Fruit fly (Drosophila melanogaster): Measurements from ENCODE around the gene Nrx-1.

Nrx-1 gene

dm6 chr3R:22420911-22421310 is 47.4 kb upstream of the Nrx-1 start, which contains the start of the genes Nop56 and mats (continued):
- no peak for TF ChIP-seq Fer2 (tag; optimal IDR thresholded peaks at IDR 0.05)
- TF ChIP-seq CG17385 (GFP tag; optimal IDR thresholded peaks at IDR 0.05): peak; percentile 2
- TF ChIP-seq shn (GFP tag; optimal IDR thresholded peaks at IDR 0.05): no peak
- TF ChIP-seq NC2α (GFP tag; optimal IDR thresholded peaks at IDR 0.05): no peak
- no peak for TF ChIP-seq cas (GFP tag; IDR thresholded peaks at IDR 0.05)
- no peak for TF ChIP-seq eyg (GFP tag; optimal IDR thresholded peaks at IDR 0.05)
- TF ChIP-seq CG13287 (GFP tag; IDR thresholded peaks at IDR 0.05; ENCODE audit: partially characterized antibody): peak; percentile 57; the same call in 1 of the 2 replicates
- no peak for TF ChIP-seq CG11456 (GFP tag; IDR thresholded peaks at IDR 0.05)
- no peak for TF ChIP-seq ERR (GFP tag; optimal IDR thresholded peaks at IDR 0.05)
- no peak for TF ChIP-seq BtbVII (GFP tag; optimal IDR thresholded peaks at IDR 0.05)
- no peak for TF ChIP-seq p53 (GFP tag; optimal IDR thresholded peaks at IDR 0.05)
- no peak for TF ChIP-seq tap (tag; optimal IDR thresholded peaks at IDR 0.05)
- no peak for TF ChIP-seq Hr39 (optimal IDR thresholded peaks at IDR 0.05)
- peak; percentile 74 for TF ChIP-seq CG1603 (tag; optimal IDR thresholded peaks at IDR 0.05)
- no peak for TF ChIP-seq CG9609 (GFP tag; optimal IDR thresholded peaks at IDR 0.05)
- TF ChIP-seq row (GFP tag; IDR thresholded peaks at IDR 0.05): peak; percentile 35; the same call in 1 of the 3 replicates
- TF ChIP-seq vnd (GFP tag; IDR thresholded peaks at IDR 0.05; ENCODE audit: partially characterized antibody): no peak
- TF ChIP-seq CG11695 (GFP tag; IDR thresholded peaks at IDR 0.05): no peak
- TF ChIP-seq CG13775 (GFP tag; optimal IDR thresholded peaks at IDR 0.05): no peak
- TF ChIP-seq HLH4C (GFP tag; IDR thresholded peaks at IDR 0.05; ENCODE audit: partially characterized antibody): no peak
- no peak for TF ChIP-seq Hand (GFP tag; optimal IDR thresholded peaks at IDR 0.05)
- TF ChIP-seq ara (GFP tag; IDR thresholded peaks at IDR 0.05): no peak
- TF ChIP-seq tll (GFP tag; optimal IDR thresholded peaks at IDR 0.05): no peak
- TF ChIP-seq slbo (GFP tag; IDR thresholded peaks at IDR 0.05): peak; percentile 54
- TF ChIP-seq CG17802 (tag; optimal IDR thresholded peaks at IDR 0.05): no peak
- TF ChIP-seq fd96Cb (tag; optimal IDR thresholded peaks at IDR 0.05): no peak
- peak; percentile 16 for TF ChIP-seq NC2β (GFP tag; optimal IDR thresholded peaks at IDR 0.05)
- TF ChIP-seq caup (GFP tag; optimal IDR thresholded peaks at IDR 0.05; ENCODE audit: severe bottlenecking): peak; percentile 33
- TF ChIP-seq Rfx (GFP tag; IDR thresholded peaks at IDR 0.05): no peak
- TF ChIP-seq CG9932 (GFP tag; IDR thresholded peaks at IDR 0.05): no peak
- TF ChIP-seq CG31441 (GFP tag; IDR thresholded peaks at IDR 0.05): peak; percentile 8; the same call in 1 of the 2 replicates
- no peak for TF ChIP-seq CG2889 (GFP tag; IDR thresholded peaks at IDR 0.05)
- peak; percentile 20 for TF ChIP-seq CG17359 (tag; optimal IDR thresholded peaks at IDR 0.05)
- TF ChIP-seq gem (tag; optimal IDR thresholded peaks at IDR 0.05): no peak
- no peak for TF ChIP-seq sqz (GFP tag; optimal IDR thresholded peaks at IDR 0.05)
- TF ChIP-seq CG17568 (GFP tag; optimal IDR thresholded peaks at IDR 0.05): no peak
- peak; percentile 94 for TF ChIP-seq CG10321 (GFP tag; IDR thresholded peaks at IDR 0.05)
- TF ChIP-seq CG12391 (tag; optimal IDR thresholded peaks at IDR 0.05): peak; percentile 10
- 0 out of 2 replicates have a peak, but pooled peaks have one; percentile 38 for TF ChIP-seq unc-4 (GFP tag; IDR thresholded peaks at IDR 0.05; ENCODE audit: partially characterized antibody)
- TF ChIP-seq her (GFP tag; optimal IDR thresholded peaks at IDR 0.05): no peak
- TF ChIP-seq CG9817 (tag; optimal IDR thresholded peaks at IDR 0.05): no peak
- no peak for TF ChIP-seq gt (GFP tag; IDR thresholded peaks at IDR 0.05)
- no peak for TF ChIP-seq stc (GFP tag; IDR thresholded peaks at IDR 0.05)
- TF ChIP-seq CG9437 (GFP tag; optimal IDR thresholded peaks at IDR 0.05): no peak
- TF ChIP-seq CG6791 (GFP tag; IDR thresholded peaks at IDR 0.05; ENCODE audit: partially characterized antibody): peak; percentile 55; the same call in 2 of the 3 replicates
- peak; percentile 6 for TF ChIP-seq Usf (GFP tag; optimal IDR thresholded peaks at IDR 0.05)
- TF ChIP-seq CG2116 (GFP tag; optimal IDR thresholded peaks at IDR 0.05): peak; percentile 43
- no peak for TF ChIP-seq CG4282 (GFP tag; optimal IDR thresholded peaks at IDR 0.05)
- no peak for TF ChIP-seq Mrtf (GFP tag; IDR thresholded peaks at IDR 0.05)
- TF ChIP-seq nom (GFP tag; optimal IDR thresholded peaks at IDR 0.05): no peak
- no peak for TF ChIP-seq unpg (GFP tag; optimal IDR thresholded peaks at IDR 0.05)

All from whole organism, embryonic.